Fruit fly (Drosophila melanogaster) whole organism: ENCODE data around the gene al.

ENCODE experiments used
- Dll ChIP-seq: fragments of >200 bp; optimal IDR thresholded peaks from 2 replicates; lab custom pipeline; 2017
- EcR ChIP-seq, 2 experiments: fragments of >200 bp; optimal IDR thresholded peaks; 2 replicates each; lab custom pipeline; 2017; ENCODE audit warnings: missing biosample characterization in 2 of 2, missing genetic modification characterization in 2 of 2, missing genetic modification reagents in 2 of 2
- psq ChIP-seq: fragments of >200 bp; optimal IDR thresholded peaks from 2 replicates; lab custom pipeline; 2017

DNA sequence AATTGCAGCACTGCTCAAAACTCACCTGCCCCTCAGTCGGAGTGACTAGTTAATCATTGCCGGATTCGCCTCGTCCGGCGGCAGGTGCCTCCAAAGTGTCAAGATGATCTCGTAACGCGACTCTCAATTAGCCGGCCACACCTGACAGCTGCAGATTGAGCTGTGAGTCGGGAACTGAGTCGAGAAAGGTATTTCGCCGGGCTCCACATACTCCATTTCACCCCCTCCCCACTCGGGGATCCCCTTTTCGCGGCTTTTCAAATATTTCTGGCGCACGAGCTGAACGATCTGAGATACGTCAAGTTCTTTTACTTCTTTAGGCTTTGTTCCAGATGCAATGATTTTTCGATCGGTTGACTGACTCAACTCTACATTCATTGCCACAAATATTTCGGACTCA is 48.5 kb downstream of the al start:
- TF ChIP-seq psq (lab: Kevin White, UChicago) (no peak), EcR (GFP tag; optimal IDR thresholded peaks at IDR 0.05; lab: Kevin White, UChicago) (no peak), Dll (lab: Kevin White, UChicago) (no peak)
